Fruit fly (Drosophila melanogaster) whole organism: ENCODE data around the gene mRpS18C.

ENCODE experiments used
- Dll ChIP-seq: fragments of >200 bp; optimal IDR thresholded peaks from 2 replicates; lab custom pipeline; 2017
- EcR ChIP-seq, 2 experiments: fragments of >200 bp; optimal IDR thresholded peaks; 2 replicates each; lab custom pipeline; 2017; ENCODE audit warnings: missing biosample characterization in 2 of 2, missing genetic modification characterization in 2 of 2, missing genetic modification reagents in 2 of 2
- pan ChIP-seq: fragments of >200 bp; optimal IDR thresholded peaks from 2 replicates; lab custom pipeline; 2017
- psq ChIP-seq: fragments of >200 bp; optimal IDR thresholded peaks from 2 replicates; lab custom pipeline; 2017

dm6 chr3R:30450690-30451343, 27.0 kb downstream of the mRpS18C start:
- TF ChIP-seq Dll (lab: Kevin White, UChicago): no peak
- no peak for TF ChIP-seq pan (lab: Kevin White, UChicago)
- TF ChIP-seq EcR (GFP tag; optimal IDR thresholded peaks at IDR 0.05; lab: Kevin White, UChicago): no peak
- TF ChIP-seq psq (lab: Kevin White, UChicago): no peak
